Fruit fly (Drosophila melanogaster): ENCODE measurements around the gene CG31068.

dm6 chr3R:27224727-27225126, 8.8 kb upstream of the CG31068 start:
- TF ChIP-seq CG12605 (GFP tag; IDR thresholded peaks at IDR 0.05) (peak; percentile 49), D1 (tag; optimal IDR thresholded peaks at IDR 0.05) (no peak), CG10348 (GFP tag; IDR thresholded peaks at IDR 0.05) (no peak), CG14655 (GFP tag; optimal IDR thresholded peaks at IDR 0.05) (peak; percentile 78), Ets98B (GFP tag; IDR thresholded peaks at IDR 0.05) (peak; percentile 72), Pif1A (GFP tag; optimal IDR thresholded peaks at IDR 0.05) (peak; percentile 66), Snoo (tag; optimal IDR thresholded peaks at IDR 0.05) (peak; percentile 52), gl (tag; optimal IDR thresholded peaks at IDR 0.05) (peak; percentile 30), EcR (GFP tag; optimal IDR thresholded peaks at IDR 0.05) (no peak), CG4496 (GFP tag; IDR thresholded peaks at IDR 0.05) (peak; percentile 63; the same call in 2 of the 3 replicates), CG32121 (GFP tag; IDR thresholded peaks at IDR 0.05) (peak; percentile 51; the same call in 1 of the 2 replicates), CG15710 (tag; optimal IDR thresholded peaks at IDR 0.05) (peak; percentile 69), CG34367 (tag; optimal IDR thresholded peaks at IDR 0.05) (peak; percentile 60)

Data from whole organism, pupa.